Worm (Caenorhabditis elegans): ENCODE measurements around the gene F08F8.9.

F08F8.9 gene

DNA sequence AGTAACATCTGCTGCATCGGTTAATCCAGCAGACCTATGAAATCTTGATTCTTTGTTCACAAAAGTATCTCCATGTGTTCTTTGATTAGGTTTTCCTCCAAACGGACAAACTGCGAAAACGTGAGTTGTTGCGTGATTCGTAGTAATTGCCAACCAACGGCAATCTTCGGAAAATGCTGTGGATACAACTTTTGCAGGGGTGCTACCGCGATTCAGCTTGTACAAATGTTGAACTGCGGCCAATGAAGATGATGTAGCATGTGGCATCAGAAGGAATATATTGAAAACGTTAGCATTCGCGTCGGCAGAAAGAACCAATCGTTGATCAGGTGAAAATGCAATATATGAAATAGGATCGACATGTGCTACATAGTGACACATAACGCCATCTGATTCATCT lies 22.1 kb downstream of the F08F8.9 start:
- TF ChIP-seq irx-1 (tag; optimal IDR thresholded peaks at IDR 0.05) (no peak), fkh-4 (tag; optimal IDR thresholded peaks at IDR 0.05; ENCODE audit: borderline replicate concordance) (no peak), egl-27 (tag; optimal IDR thresholded peaks at IDR 0.05) (no peak), zip-4 (GFP tag; optimal IDR thresholded peaks at IDR 0.05) (no peak), efl-3 (GFP tag; optimal IDR thresholded peaks at IDR 0.05) (no peak), nhr-85 (tag) (peak; percentile 56)

DNA sequence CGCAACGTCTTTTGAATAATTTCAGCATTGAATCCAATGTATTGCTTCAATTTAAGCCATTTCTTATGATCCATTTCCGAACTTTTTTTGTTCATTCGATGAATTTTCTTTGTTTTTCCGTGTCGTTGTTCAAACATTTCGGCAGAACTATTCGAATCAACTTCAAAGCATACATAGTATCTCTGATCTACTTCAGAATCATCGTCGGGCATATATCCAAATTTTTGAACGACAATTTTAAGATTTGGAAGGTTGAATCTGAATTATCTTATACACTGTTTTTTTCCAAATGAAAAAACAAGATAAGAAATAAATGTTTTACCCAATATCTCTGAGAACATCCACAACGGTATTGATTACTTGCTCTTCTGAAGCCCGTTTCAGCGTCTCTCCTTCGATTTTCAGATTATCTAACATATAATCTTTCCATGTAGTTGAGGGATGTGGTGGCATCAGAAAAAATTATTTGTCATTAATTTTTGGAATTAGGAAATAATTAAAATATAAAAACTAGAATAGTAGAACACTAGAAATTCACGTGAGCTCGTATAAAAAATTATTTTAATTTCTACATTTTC lies 24.5 kb downstream of the F08F8.9 start, which contains the start of gene lab-2:
lab-2 (minus strand) TSS at position 453 of the 578 bp plus-strand sequence.
- no peak for TF ChIP-seq nhr-84 (tag; optimal IDR thresholded peaks at IDR 0.05)
- peak; percentile 79 for TF ChIP-seq ama-1 (optimal IDR thresholded peaks at IDR 0.05)
- peak; percentile 11 for TF ChIP-seq elt-2 (tag; optimal IDR thresholded peaks at IDR 0.05)
- no peak for TF ChIP-seq egl-13 (tag; optimal IDR thresholded peaks at IDR 0.05)
- no peak for TF ChIP-seq nhr-11 (tag; optimal IDR thresholded peaks at IDR 0.05)
- TF ChIP-seq hpl-2 (GFP tag; optimal IDR thresholded peaks at IDR 0.05) = no peak
- TF ChIP-seq C16A3.4 (tag; optimal IDR thresholded peaks at IDR 0.05) = peak; percentile 7
- no peak for TF ChIP-seq zag-1 (tag; optimal IDR thresholded peaks at IDR 0.05)
- no peak for TF ChIP-seq blmp-1 (tag; optimal IDR thresholded peaks at IDR 0.05)
- TF ChIP-seq sptf-1 (tag; optimal IDR thresholded peaks at IDR 0.05) = no peak
- no peak for TF ChIP-seq pqm-1 (tag; optimal IDR thresholded peaks at IDR 0.05)
- TF ChIP-seq lin-14 (GFP tag; optimal IDR thresholded peaks at IDR 0.05) = no peak
- TF ChIP-seq tbx-2 (tag; optimal IDR thresholded peaks at IDR 0.05) = no peak
- TF ChIP-seq fos-1 (tag; optimal IDR thresholded peaks at IDR 0.05) = no peak
- TF ChIP-seq mep-1 (tag; optimal IDR thresholded peaks at IDR 0.05) = no peak
- TF ChIP-seq nhr-20 (tag; optimal IDR thresholded peaks at IDR 0.05) = no peak
- peak; percentile 49 for TF ChIP-seq ztf-4 (tag; optimal IDR thresholded peaks at IDR 0.05)
- no peak for TF ChIP-seq pag-3 (tag; optimal IDR thresholded peaks at IDR 0.05; ENCODE audit: borderline replicate concordance, insufficient read depth)
- no peak for TF ChIP-seq aha-1 (tag; optimal IDR thresholded peaks at IDR 0.05)
- no peak for TF ChIP-seq mef-2 (tag; optimal IDR thresholded peaks at IDR 0.05)
- TF ChIP-seq efl-1 (optimal IDR thresholded peaks at IDR 0.05) = no peak
- peak in 1 of 2 experiments; percentile 78 for TF ChIP-seq efl-1 (GFP tag; optimal IDR thresholded peaks at IDR 0.05 in 1 of 2)
- TF ChIP-seq nhr-28 (tag; optimal IDR thresholded peaks at IDR 0.05) = no peak
- TF ChIP-seq lin-15B (tag; optimal IDR thresholded peaks at IDR 0.05) = no peak
- TF ChIP-seq nhr-90 (tag; optimal IDR thresholded peaks at IDR 0.05; ENCODE audit: poor library complexity) = peak; percentile 22
- TF ChIP-seq aly-2 (tag; optimal IDR thresholded peaks at IDR 0.05) = peak; percentile 22
- TF ChIP-seq fkh-10 (GFP tag; optimal IDR thresholded peaks at IDR 0.05) = no peak
- TF ChIP-seq lin-35 (GFP tag; optimal IDR thresholded peaks at IDR 0.05) = no peak
- no peak for TF ChIP-seq snpc-4 (tag; optimal IDR thresholded peaks at IDR 0.05)
- no peak for TF ChIP-seq mab-9 (GFP tag; IDR thresholded peaks at IDR 0.05)
- no peak for TF ChIP-seq nhr-19 (GFP tag; conservative IDR thresholded peaks at IDR 0.05)
- no peak for TF ChIP-seq unc-86 (tag; optimal IDR thresholded peaks at IDR 0.05)
- TF ChIP-seq unc-62 (GFP tag; optimal IDR thresholded peaks at IDR 0.05) = no peak
- no peak for TF ChIP-seq unc-30 (tag; optimal IDR thresholded peaks at IDR 0.05)

DNA sequence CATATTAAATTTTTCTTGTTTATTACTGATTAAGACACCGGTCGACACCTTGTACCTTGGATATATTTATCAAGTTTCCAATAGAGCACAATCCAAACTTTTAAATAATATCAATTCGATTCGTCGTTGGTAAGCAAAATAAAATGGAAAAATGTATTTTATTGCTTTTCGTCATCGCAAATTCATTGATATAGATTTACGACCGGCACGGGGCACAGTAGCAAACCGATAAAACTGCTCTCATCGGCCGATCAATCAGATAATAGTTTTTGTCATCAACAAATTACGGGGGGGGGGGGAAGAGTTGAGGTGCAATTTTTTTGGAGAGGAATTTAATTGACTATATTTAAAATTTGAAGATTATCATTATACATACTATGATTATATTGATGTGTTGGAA lies 30.4 kb downstream of the F08F8.9 start:
- no peak for TF ChIP-seq lin-15B (tag; optimal IDR thresholded peaks at IDR 0.05)
- TF ChIP-seq nhr-19 (GFP tag; conservative IDR thresholded peaks at IDR 0.05) = no peak
- no peak for TF ChIP-seq lin-14 (GFP tag; optimal IDR thresholded peaks at IDR 0.05)
- no peak for TF ChIP-seq nhr-237 (tag; optimal IDR thresholded peaks at IDR 0.05)
- no peak for TF ChIP-seq alr-1 (tag; optimal IDR thresholded peaks at IDR 0.05; ENCODE audit: borderline replicate concordance)
- no peak for TF ChIP-seq snpc-4 (tag; optimal IDR thresholded peaks at IDR 0.05)
- TF ChIP-seq C34B4.2 (tag; optimal IDR thresholded peaks at IDR 0.05) = no peak
- no peak for TF ChIP-seq egl-13 (tag; optimal IDR thresholded peaks at IDR 0.05)
- no peak for TF ChIP-seq nhr-84 (tag; optimal IDR thresholded peaks at IDR 0.05)
